Fruit fly (Drosophila melanogaster): ENCODE measurements around the gene CG2200.
A peak's percentile ranks its signal among the peaks of the same experiment; 100 is the strongest.

Gene CG2200

DNA sequence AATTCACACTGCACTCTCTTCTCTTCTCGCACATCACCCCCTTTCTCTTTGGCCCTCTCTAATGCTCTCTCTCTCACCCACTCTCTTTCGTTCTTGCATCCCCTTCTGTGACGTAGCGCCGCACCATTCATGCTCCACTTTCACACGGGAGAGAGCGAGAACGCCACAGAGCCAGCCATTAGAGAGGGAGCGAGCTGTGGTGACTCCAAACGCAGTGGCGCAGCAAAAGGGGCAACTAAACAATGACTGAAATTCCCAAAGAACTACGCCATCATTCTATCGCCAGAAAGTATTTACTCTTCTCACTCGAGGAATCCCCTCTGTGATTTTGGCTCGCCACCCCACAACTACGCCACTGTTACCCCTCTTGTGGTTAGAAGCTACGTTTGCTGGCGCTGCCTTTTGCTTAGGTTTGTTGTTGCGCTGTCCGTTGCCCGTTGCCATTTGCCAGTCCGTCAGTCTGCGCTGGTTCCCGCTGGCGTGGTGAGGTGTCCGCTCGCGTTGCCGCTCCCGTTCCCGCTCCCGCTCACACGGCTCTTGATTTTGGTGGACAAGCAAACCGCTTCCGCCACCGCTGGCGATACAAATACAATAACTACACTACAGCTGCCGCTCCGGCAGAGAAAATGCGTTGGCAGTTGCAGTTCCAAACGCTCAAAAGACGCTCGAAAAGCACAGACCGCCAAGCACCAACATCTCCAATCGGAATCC lies 37.1 kb downstream of the CG2200 start (continued):
- TF ChIP-seq pros (GFP tag; optimal IDR thresholded peaks at IDR 0.05) (peak; percentile 82), CHES-1-like (GFP tag; optimal IDR thresholded peaks at IDR 0.05) (peak; percentile 99), zen (tag; optimal IDR thresholded peaks at IDR 0.05) (peak; percentile 93), CG18011 (GFP tag; optimal IDR thresholded peaks at IDR 0.05) (peak; percentile 93), ftz-f1 (GFP tag; optimal IDR thresholded peaks at IDR 0.05) (peak; percentile 96), btn (GFP tag; optimal IDR thresholded peaks at IDR 0.05) (peak; percentile 98), Chrac-16 (GFP tag; optimal IDR thresholded peaks at IDR 0.05) (peak; percentile 99), ac (GFP tag; optimal IDR thresholded peaks at IDR 0.05) (peak; percentile 89), Dp (GFP tag; optimal IDR thresholded peaks at IDR 0.05) (peak; percentile 42), dan (GFP tag; IDR thresholded peaks at IDR 0.05) (peak; percentile 94), Fer3 (tag; optimal IDR thresholded peaks at IDR 0.05) (peak; percentile 98), gro (GFP tag; optimal IDR thresholded peaks at IDR 0.05) (peak; percentile 99), hbn (GFP tag; IDR thresholded peaks at IDR 0.05; ENCODE audit: partially characterized antibody) (no peak; the same call in 1 of the 2 replicates), ranshi (GFP tag; IDR thresholded peaks at IDR 0.05) (peak; percentile 99), chinmo (GFP tag; IDR thresholded peaks at IDR 0.05; ENCODE audit: partially characterized antibody) (peak; percentile 88; the same call in 3 of the 4 replicates), Abd-B (GFP tag; optimal IDR thresholded peaks at IDR 0.05) (peak; percentile 97), CG9876 (GFP tag; optimal IDR thresholded peaks at IDR 0.05) (peak; percentile 99), CG10431 (GFP tag; optimal IDR thresholded peaks at IDR 0.05) (peak; percentile 91), Hr3 (GFP tag; optimal IDR thresholded peaks at IDR 0.05) (peak; percentile 98), Xbp1 (GFP tag; optimal IDR thresholded peaks at IDR 0.05) (peak; percentile 99), wor (GFP tag; IDR thresholded peaks at IDR 0.05) (peak; percentile 97), Atf-2 (GFP tag; optimal IDR thresholded peaks at IDR 0.05) (peak; percentile 98), crol (GFP tag; IDR thresholded peaks at IDR 0.05) (peak; percentile 91), NfI (GFP tag; optimal IDR thresholded peaks at IDR 0.05) (peak; percentile 99), Nf-YA (GFP tag; IDR thresholded peaks at IDR 0.05) (peak; percentile 97), z (GFP tag; IDR thresholded peaks at IDR 0.05) (peak; percentile 84), Hr39 (optimal IDR thresholded peaks at IDR 0.05) (no peak), CG12104 (GFP tag; optimal IDR thresholded peaks at IDR 0.05) (peak; percentile 97), sna (GFP tag; IDR thresholded peaks at IDR 0.05; ENCODE audit: partially characterized antibody) (peak; percentile 74), Hmx (GFP tag; optimal IDR thresholded peaks at IDR 0.05) (peak; percentile 96), pnt (GFP tag; optimal IDR thresholded peaks at IDR 0.05) (peak; percentile 99), Kr (GFP tag; optimal IDR thresholded peaks at IDR 0.05) (peak; percentile 82), CG9727 (GFP tag; optimal IDR thresholded peaks at IDR 0.05) (peak; percentile 98), CG4730 (GFP tag; IDR thresholded peaks at IDR 0.05) (peak; percentile 99), vvl (GFP tag; IDR thresholded peaks at IDR 0.05) (peak; percentile 100), tna (GFP tag; IDR thresholded peaks at IDR 0.05; ENCODE audit: partially characterized antibody) (peak; percentile 37; the same call in 1 of the 2 replicates), psq (GFP tag; optimal IDR thresholded peaks at IDR 0.05) (peak; percentile 93), MESR4 (GFP tag; optimal IDR thresholded peaks at IDR 0.05) (peak; percentile 84), CG16813 (GFP tag; IDR thresholded peaks at IDR 0.05; ENCODE audit: partially characterized antibody) (peak; percentile 25; the same call in 1 of the 3 replicates), gcm2 (GFP tag; optimal IDR thresholded peaks at IDR 0.05) (peak; percentile 99), CG8089 (GFP tag; optimal IDR thresholded peaks at IDR 0.05) (peak; percentile 98), Ssrp (tag; optimal IDR thresholded peaks at IDR 0.05) (peak; percentile 96), nau (GFP tag; optimal IDR thresholded peaks at IDR 0.05) (peak; percentile 98), bcd (GFP tag; optimal IDR thresholded peaks at IDR 0.05) (peak; percentile 99), Sox102F (GFP tag; optimal IDR thresholded peaks at IDR 0.05) (peak; percentile 98), CG31388 (GFP tag; optimal IDR thresholded peaks at IDR 0.05) (peak; percentile 97), sc (optimal IDR thresholded peaks at IDR 0.05) (no peak), sc (GFP tag; optimal IDR thresholded peaks at IDR 0.05) (peak; percentile 94), Dref (GFP tag; IDR thresholded peaks at IDR 0.05) (peak; percentile 58), CG11560 (tag; IDR thresholded peaks at IDR 0.05) (peak; percentile 94)

Measured in whole organism, embryonic.